Fruit fly (Drosophila melanogaster) S2 (cell line): Measurements from ENCODE around the gene Slc45-1.

ENCODE experiments used
- CG8478 ChIP-seq: fragments of >200 bp; optimal IDR thresholded peaks from 2 replicates; lab custom pipeline; 2018
- CTCF ChIP-seq, 2 experiments: fragments of >200 bp; optimal IDR thresholded peaks; 2 replicates each; lab custom pipeline; 2018

DNA sequence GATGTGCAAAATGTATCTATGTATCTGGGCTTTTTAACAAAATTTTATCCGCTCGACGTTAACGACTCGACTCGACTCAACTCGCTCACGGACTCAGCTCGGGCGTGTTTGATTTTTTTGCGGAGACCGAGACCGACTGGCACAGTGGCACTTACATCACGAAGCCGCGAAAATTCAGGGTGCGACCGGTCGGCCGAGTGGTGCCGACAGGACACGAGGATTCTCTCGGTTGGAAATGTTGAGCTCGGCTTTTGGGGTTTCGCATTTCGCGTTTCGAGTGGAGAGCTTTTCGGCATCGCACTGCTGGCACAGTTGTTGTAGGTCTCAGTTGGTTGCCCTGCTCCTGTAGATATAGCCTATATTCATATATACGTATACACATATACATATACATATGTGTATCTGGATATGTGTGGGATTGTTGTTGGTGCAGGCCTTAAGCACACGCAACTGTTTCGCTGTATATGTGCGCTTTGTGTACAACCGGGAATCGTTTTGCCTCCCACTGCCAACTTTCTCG, 26.5 kb downstream of the Slc45-1 start, which contains the start of gene Rdl:
- no peak for TF ChIP-seq CG8478
- no peak for TF ChIP-seq CTCF (optimal IDR thresholded peaks at IDR 0.05; lab: Kevin White, UChicago)
